Fruit fly (Drosophila melanogaster) whole organism, embryonic: Measurements from ENCODE around the gene Cht2.

Experiments
- ATbp ChIP-seq: fragments of 200-800 bp; sonication (Bioruptor generic); optimal IDR thresholded peaks from 2 replicates; lab custom pipeline; 2017; ENCODE audit warnings: missing biosample characterization, mild to moderate bottlenecking, missing genetic modification characterization, missing genetic modification reagents
- Asciz ChIP-seq: fragments of 200-800 bp; sonication (Bioruptor generic); optimal IDR thresholded peaks from 2 replicates; lab custom pipeline; 2017; ENCODE audit warnings: missing biosample characterization, mild to moderate bottlenecking, missing genetic modification characterization, missing genetic modification reagents
- BtbVII ChIP-seq: fragments of 200-800 bp; sonication (Bioruptor generic); optimal IDR thresholded peaks from 3 replicates; lab custom pipeline; 2017; ENCODE audit warnings: missing biosample characterization, mild to moderate bottlenecking, missing genetic modification characterization
- CG10462 ChIP-seq: fragments of 200-800 bp; sonication (Bioruptor generic); optimal IDR thresholded peaks from 2 replicates; lab custom pipeline; 2016; ENCODE audit warnings: missing biosample characterization, missing genetic modification characterization
- CG1529 ChIP-seq: fragments of 200-800 bp; sonication (Bioruptor generic); optimal IDR thresholded peaks from 3 replicates; lab custom pipeline; 2018; ENCODE audit warnings: missing biosample characterization, missing genetic modification characterization
- CG1647 ChIP-seq: fragments of 200-800 bp; sonication (Bioruptor generic); optimal IDR thresholded peaks from 3 replicates; lab custom pipeline; 2016; ENCODE audit warnings: missing biosample characterization, missing genetic modification characterization
- CG16813 ChIP-seq: fragments of 200-800 bp; sonication (Bioruptor generic); IDR thresholded peaks from 3 replicates; pipeline ENCODE4 v1.3.6; 2022; ENCODE audit warnings: missing biosample characterization, missing genetic modification characterization; ENCODE audit not compliant: partially characterized antibody
- CG31441 ChIP-seq: fragments of 200-800 bp; sonication (Bioruptor generic); IDR thresholded peaks from 2 replicates; pipeline ENCODE4 v1.3.6; 2022; ENCODE audit warnings: missing biosample characterization, missing genetic modification characterization
- CG3163 ChIP-seq: fragments of 200-800 bp; sonication (Bioruptor generic); optimal IDR thresholded peaks from 3 replicates; lab custom pipeline; 2016; ENCODE audit warnings: missing biosample characterization, missing genetic modification characterization
- CG3407 ChIP-seq: fragments of 200-800 bp; sonication (Bioruptor generic); optimal IDR thresholded peaks from 2 replicates; lab custom pipeline; 2018; ENCODE audit warnings: missing biosample characterization, mild to moderate bottlenecking, missing genetic modification characterization
- CG4730 ChIP-seq: fragments of 200-800 bp; sonication (Bioruptor generic); IDR thresholded peaks from 2 replicates; pipeline ENCODE4 v1.3.6; 2022; ENCODE audit warnings: missing biosample characterization, missing genetic modification characterization
- CG4854 ChIP-seq: fragments of 200-800 bp; sonication (Bioruptor generic); optimal IDR thresholded peaks from 2 replicates; lab custom pipeline; 2016; ENCODE audit warnings: missing biosample characterization, missing genetic modification characterization, inconsistent platforms
- CG8478 ChIP-seq: fragments of >200 bp; optimal IDR thresholded peaks from 2 replicates; lab custom pipeline; 2018
- CG8765 ChIP-seq: fragments of 200-800 bp; sonication (Bioruptor generic); IDR thresholded peaks from 2 replicates; pipeline ENCODE4 v1.3.6; 2022; ENCODE audit warnings: missing biosample characterization, missing genetic modification characterization
- CG9797 ChIP-seq: fragments of 200-800 bp; sonication (Bioruptor generic); optimal IDR thresholded peaks from 3 replicates; lab custom pipeline; 2018; ENCODE audit warnings: missing biosample characterization, mild to moderate bottlenecking, missing genetic modification characterization
- CG9876 ChIP-seq: fragments of 200-800 bp; sonication (Bioruptor generic); optimal IDR thresholded peaks from 2 replicates; lab custom pipeline; 2016; ENCODE audit warnings: missing biosample characterization, missing genetic modification characterization
- CTCF ChIP-seq: fragments of 200-800 bp; sonication (Bioruptor generic); optimal IDR thresholded peaks from 2 replicates; lab custom pipeline; 2017; ENCODE audit warnings: missing biosample characterization, mild to moderate bottlenecking, missing genetic modification characterization, moderate library complexity
- CrebB ChIP-seq: fragments of 200-800 bp; sonication (Bioruptor generic); optimal IDR thresholded peaks from 3 replicates; lab custom pipeline; 2018; ENCODE audit warnings: missing biosample characterization, mild to moderate bottlenecking, missing genetic modification characterization
- D ChIP-seq, 2 experiments: fragments of 200-800 bp in 1 of 2; fragments of >200 bp in 1 of 2; sonication (Bioruptor generic) in 1 of 2; optimal IDR thresholded peaks; 2 replicates in 1 of 2; 3 replicates in 1 of 2; lab custom pipeline; 2017; ENCODE audit warnings: mild to moderate bottlenecking in 1 of 2, missing biosample characterization in 1 of 2, missing genetic modification characterization in 1 of 2, missing genetic modification reagents in 1 of 2
- Dek ChIP-seq: fragments of 200-800 bp; sonication (Bioruptor generic); optimal IDR thresholded peaks from 3 replicates; lab custom pipeline; 2019; ENCODE audit warnings: missing biosample characterization, mild to moderate bottlenecking, missing genetic modification characterization, moderate library complexity
- GATAe ChIP-seq: fragments of 200-800 bp; sonication (Bioruptor generic); conservative IDR thresholded peaks from 2 replicates; pipeline ENCODE4 v1.3.6; 2022; ENCODE audit warnings: missing biosample characterization, missing genetic modification characterization
- HLH54F ChIP-seq: fragments of 200-800 bp; sonication (Bioruptor generic); optimal IDR thresholded peaks from 3 replicates; lab custom pipeline; 2016; ENCODE audit warnings: missing biosample characterization, missing genetic modification characterization
- Hey ChIP-seq: fragments of 200-800 bp; sonication (Bioruptor generic); optimal IDR thresholded peaks from 3 replicates; lab custom pipeline; 2018; ENCODE audit warnings: missing biosample characterization, mild to moderate bottlenecking, missing genetic modification characterization
- MBD-R2 ChIP-seq: fragments of 200-800 bp; sonication (Bioruptor generic); IDR thresholded peaks from 2 replicates; pipeline ENCODE4 v1.3.6; 2022; ENCODE audit warnings: missing biosample characterization, missing genetic modification characterization
- NK7.1 ChIP-seq: fragments of 200-800 bp; sonication (Bioruptor generic); optimal IDR thresholded peaks from 3 replicates; lab custom pipeline; 2016; ENCODE audit warnings: missing biosample characterization, missing genetic modification characterization
- Pdp1 ChIP-seq, 2 experiments: fragments of 200-800 bp; sonication (Bioruptor generic); optimal IDR thresholded peaks; 3 replicates each; lab custom pipeline; 2016; ENCODE audit warnings: missing biosample characterization in 2 of 2, missing genetic modification characterization in 2 of 2, mild to moderate bottlenecking in 1 of 2, moderate library complexity in 1 of 2
- Ssrp ChIP-seq: fragments of 200-800 bp; sonication (Bioruptor generic); optimal IDR thresholded peaks from 2 replicates; lab custom pipeline; 2018; ENCODE audit warnings: missing biosample characterization, mild to moderate bottlenecking, missing genetic modification characterization, moderate library complexity
- Vsx1 ChIP-seq: fragments of 200-800 bp; sonication (Bioruptor generic); optimal IDR thresholded peaks from 2 replicates; lab custom pipeline; 2017; ENCODE audit warnings: missing biosample characterization, mild to moderate bottlenecking, missing genetic modification characterization, missing genetic modification reagents
- Xbp1 ChIP-seq: fragments of 200-800 bp; sonication (Bioruptor generic); optimal IDR thresholded peaks from 3 replicates; lab custom pipeline; 2016; ENCODE audit warnings: missing biosample characterization, mild to moderate bottlenecking, missing genetic modification characterization
- bsh ChIP-seq, 2 experiments: fragments of 200-800 bp; sonication (Bioruptor generic); optimal IDR thresholded peaks; 2 replicates each; lab custom pipeline; 2017 to 2018; ENCODE audit warnings: mild to moderate bottlenecking in 2 of 2, missing biosample characterization in 2 of 2, missing genetic modification characterization in 2 of 2, moderate library complexity in 1 of 2
- cato ChIP-seq: fragments of 200-800 bp; sonication (Bioruptor generic); optimal IDR thresholded peaks from 2 replicates; lab custom pipeline; 2016; ENCODE audit warnings: missing biosample characterization, missing genetic modification characterization, borderline replicate concordance
- chif ChIP-seq, 2 experiments: fragments of 200-800 bp; sonication (Bioruptor generic); optimal IDR thresholded peaks; 3 replicates each; lab custom pipeline; 2016; ENCODE audit warnings: missing biosample characterization in 2 of 2, missing genetic modification characterization in 2 of 2
- corto ChIP-seq: fragments of 200-800 bp; sonication (Bioruptor generic); optimal IDR thresholded peaks from 2 replicates; lab custom pipeline; 2016; ENCODE audit warnings: missing biosample characterization, mild to moderate bottlenecking, missing genetic modification characterization, moderate library complexity
- dysf ChIP-seq: fragments of 200-800 bp; sonication (Bioruptor generic); IDR thresholded peaks from 3 replicates; pipeline ENCODE4 v1.3.6; 2022; ENCODE audit warnings: missing biosample characterization, missing genetic modification characterization
- eyg ChIP-seq: fragments of 200-800 bp; sonication (Bioruptor generic); optimal IDR thresholded peaks from 3 replicates; lab custom pipeline; 2016; ENCODE audit warnings: missing biosample characterization, missing genetic modification characterization
- gsb ChIP-seq: fragments of 200-800 bp; sonication (Bioruptor generic); IDR thresholded peaks from 2 replicates; pipeline ENCODE4 v1.3.6; 2022; ENCODE audit warnings: missing biosample characterization, missing genetic modification characterization
- hth ChIP-seq: fragments of >200 bp; optimal IDR thresholded peaks from 2 replicates; lab custom pipeline; 2017; ENCODE audit warnings: inconsistent platforms
- ken ChIP-seq: fragments of 200-800 bp; sonication (Bioruptor generic); IDR thresholded peaks from 3 replicates; pipeline ENCODE4 v1.3.6; 2022; ENCODE audit warnings: missing biosample characterization, missing genetic modification characterization
- lbe ChIP-seq: fragments of 200-800 bp; sonication (Bioruptor generic); optimal IDR thresholded peaks from 2 replicates; lab custom pipeline; 2016; ENCODE audit warnings: missing biosample characterization, mild to moderate bottlenecking, missing genetic modification characterization
- lilli ChIP-seq: fragments of 200-800 bp; sonication (Bioruptor generic); optimal IDR thresholded peaks from 3 replicates; lab custom pipeline; 2016; ENCODE audit warnings: missing biosample characterization, missing genetic modification characterization
- pfk ChIP-seq: fragments of 200-800 bp; sonication (Bioruptor generic); optimal IDR thresholded peaks from 2 replicates; lab custom pipeline; 2018; ENCODE audit warnings: missing biosample characterization, mild to moderate bottlenecking, missing genetic modification characterization, moderate library complexity
- pho ChIP-seq: fragments of 200-800 bp; sonication (Bioruptor generic); optimal IDR thresholded peaks from 2 replicates; lab custom pipeline; 2016; ENCODE audit warnings: missing biosample characterization, missing genetic modification characterization
- pros ChIP-seq: fragments of 200-800 bp; sonication (Bioruptor generic); optimal IDR thresholded peaks from 3 replicates; lab custom pipeline; 2019; ENCODE audit warnings: missing biosample characterization, mild to moderate bottlenecking, missing genetic modification characterization, moderate library complexity
- pzg ChIP-seq: fragments of 200-800 bp; sonication (Bioruptor generic); optimal IDR thresholded peaks from 3 replicates; lab custom pipeline; 2018; ENCODE audit warnings: missing biosample characterization, mild to moderate bottlenecking, missing genetic modification characterization, moderate library complexity
- ranshi ChIP-seq: fragments of 200-800 bp; sonication (Bioruptor generic); IDR thresholded peaks from 2 replicates; pipeline ENCODE4 v1.3.6; 2022; ENCODE audit warnings: missing biosample characterization, missing genetic modification characterization
- sob ChIP-seq: fragments of 200-800 bp; sonication (Bioruptor generic); IDR thresholded peaks from 2 replicates; pipeline ENCODE4 v1.3.6; 2022; ENCODE audit warnings: missing biosample characterization, missing genetic modification characterization
- sr ChIP-seq: fragments of 200-800 bp; sonication (Bioruptor generic); IDR thresholded peaks from 3 replicates; pipeline ENCODE4 v1.3.6; 2022; ENCODE audit warnings: missing biosample characterization, missing genetic modification characterization
- trh ChIP-seq: fragments of 200-800 bp; sonication (Bioruptor generic); optimal IDR thresholded peaks from 2 replicates; lab custom pipeline; 2016; ENCODE audit warnings: missing biosample characterization, missing genetic modification characterization
- unc-4 ChIP-seq: fragments of 200-800 bp; sonication (Bioruptor generic); IDR thresholded peaks from 2 replicates; pipeline ENCODE4 v1.3.6; 2022; ENCODE audit warnings: missing biosample characterization, missing genetic modification characterization; ENCODE audit not compliant: partially characterized antibody

Gene Cht2

DNA sequence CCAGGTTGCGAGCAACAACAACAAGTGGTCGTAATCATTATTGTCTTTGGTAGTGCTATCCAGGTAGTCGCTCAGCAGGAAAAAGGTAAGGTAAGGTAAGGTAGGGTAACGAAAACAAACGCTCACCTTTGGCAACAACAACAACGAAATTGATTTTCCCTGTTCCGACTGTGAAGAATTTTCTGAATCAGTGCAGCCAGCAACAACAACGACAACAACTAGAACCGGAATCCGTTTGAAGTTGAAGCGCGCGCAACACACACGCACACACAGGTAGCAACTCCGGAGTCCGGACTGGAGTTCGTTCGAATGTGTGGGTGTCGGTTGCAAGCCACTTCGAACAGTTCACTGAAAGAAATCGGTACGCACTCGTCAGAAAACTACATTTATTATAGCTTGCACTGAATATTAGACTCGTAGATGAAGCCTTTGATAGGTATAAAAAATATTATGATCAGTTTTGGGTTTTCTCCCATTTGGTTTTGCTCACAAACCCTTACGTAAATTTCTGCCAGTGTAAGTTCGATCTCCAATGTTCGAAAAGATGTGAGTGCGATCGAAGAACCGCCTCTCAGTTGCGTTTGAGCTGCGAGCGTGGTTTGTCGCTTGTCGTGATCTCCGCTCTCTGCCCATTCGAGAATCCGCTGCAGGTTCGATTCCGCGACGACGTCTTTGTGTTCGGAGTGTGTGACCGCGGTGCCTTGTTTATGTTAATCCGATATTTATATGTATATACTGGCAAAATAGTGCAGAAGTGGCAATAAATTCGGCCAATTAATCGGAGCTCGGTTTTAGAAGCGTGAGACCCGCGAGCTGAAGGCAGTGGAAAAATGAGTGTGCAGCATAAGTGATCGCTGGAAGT, 9.2 kb downstream of the Cht2 start, which contains the start of gene CG13921 (continued):
- TF ChIP-seq CG16813 (GFP tag; lab: Robert Waterston, UW) (no peak), CG3407 (peak; percentile 98), D (optimal IDR thresholded peaks at IDR 0.05; lab: Kevin White, UChicago) (peak; percentile 18), D (GFP tag; optimal IDR thresholded peaks at IDR 0.05; lab: Kevin White, UChicago) (peak; percentile 100), ken (GFP tag; lab: Robert Waterston, UW) (peak; percentile 99), CTCF (GFP tag; lab: Kevin White, UChicago) (peak; percentile 72), CG10462 (GFP tag; lab: Kevin White, UChicago) (peak; percentile 99), Pdp1 (GFP tag; optimal IDR thresholded peaks at IDR 0.05; lab: Kevin White, UChicago) (peak; percentile 99 to 100), corto (GFP tag; lab: Kevin White, UChicago) (peak; percentile 98), pfk (GFP tag; lab: Kevin White, UChicago) (peak; percentile 59), CG3163 (peak; percentile 93), HLH54F (GFP tag; lab: Kevin White, UChicago) (peak; percentile 98), MBD-R2 (GFP tag; lab: Robert Waterston, UW) (peak; percentile 98), CG4730 (GFP tag; lab: Robert Waterston, UW) (peak; percentile 99), pho (GFP tag; lab: Kevin White, UChicago) (peak; percentile 97), CG9876 (GFP tag; lab: Kevin White, UChicago) (peak; percentile 97), chif (GFP tag; optimal IDR thresholded peaks at IDR 0.05; lab: Kevin White, UChicago) (peak; percentile 99 to 100), gsb (GFP tag; lab: Robert Waterston, UW) (peak; percentile 94), CG8478 (lab: Kevin White, UChicago) (no peak), ranshi (peak; percentile 99), eyg (GFP tag; lab: Kevin White, UChicago) (peak; percentile 98), hth (lab: Kevin White, UChicago) (no peak), pros (GFP tag; lab: Kevin White, UChicago) (peak; percentile 46), CG9797 (GFP tag; lab: Kevin White, UChicago) (peak; percentile 73), CG4854 (GFP tag; lab: Kevin White, UChicago) (peak; percentile 99), NK7.1 (GFP tag; lab: Kevin White, UChicago) (peak; percentile 99), unc-4 (GFP tag; lab: Robert Waterston, UW) (no peak), sob (GFP tag; lab: Robert Waterston, UW) (peak; percentile 99), trh (GFP tag; lab: Kevin White, UChicago) (peak; percentile 97), dysf (GFP tag; lab: Robert Waterston, UW) (peak; percentile 99), lilli (GFP tag; lab: Kevin White, UChicago) (peak; percentile 99), lbe (GFP tag; lab: Kevin White, UChicago) (peak; percentile 98), CG1529 (peak; percentile 98), CrebB (tag; lab: Kevin White, UChicago) (peak; percentile 97), Vsx1 (peak; percentile 97), Xbp1 (GFP tag; lab: Kevin White, UChicago) (peak; percentile 99), sr (GFP tag; lab: Robert Waterston, UW) (peak; percentile 95), CG31441 (GFP tag; lab: Robert Waterston, UW) (peak; percentile 96), CG1647 (peak; percentile 99), pzg (GFP tag; lab: Kevin White, UChicago) (peak; percentile 31), CG8765 (GFP tag; lab: Robert Waterston, UW) (peak; percentile 99), Asciz (GFP tag; lab: Kevin White, UChicago) (peak; percentile 98), bsh (GFP tag; optimal IDR thresholded peaks at IDR 0.05; lab: Kevin White, UChicago) (peak; percentile 98 to 99), GATAe (GFP tag; lab: Robert Waterston, UW) (peak; percentile 91), BtbVII (peak; percentile 97), ATbp (peak; percentile 99), Hey (tag; lab: Kevin White, UChicago) (peak; percentile 87), Dek (peak; percentile 97), Ssrp (tag; lab: Kevin White, UChicago) (peak; percentile 99), cato (GFP tag; lab: Kevin White, UChicago) (peak; percentile 99)
